Worm (Caenorhabditis elegans) whole organism, L3 larva: ENCODE measurements around the gene T19D12.2.

Experiments
- ceh-28 ChIP-seq: fragments of 150-350 bp; optimal IDR thresholded peaks from 2 replicates; lab custom pipeline; 2014; ENCODE audit warnings: missing biosample characterization, missing genetic modification reagents, missing genetic modification characterization
- ceh-82 ChIP-seq: fragments of 150-350 bp; optimal IDR thresholded peaks from 2 replicates; lab custom pipeline; 2014; ENCODE audit warnings: missing biosample characterization, missing genetic modification characterization
- ceh-9 ChIP-seq: sonication (generic microtip); optimal IDR thresholded peaks from 2 replicates; lab custom pipeline; 2018; ENCODE audit warnings: missing biosample characterization, missing genetic modification characterization
- daf-12 ChIP-seq: fragments of 150-350 bp; optimal IDR thresholded peaks from 2 replicates; lab custom pipeline; 2014; ENCODE audit warnings: missing biosample characterization, missing genetic modification reagents, missing genetic modification characterization
- egl-27 ChIP-seq: sonication (generic microtip); optimal IDR thresholded peaks from 4 replicates; lab custom pipeline; 2017; ENCODE audit warnings: missing biosample characterization, missing genetic modification reagents, missing genetic modification characterization
- egl-5 ChIP-seq: fragments of 150-350 bp; optimal IDR thresholded peaks from 2 replicates; lab custom pipeline; 2017; ENCODE audit warnings: missing biosample characterization, missing genetic modification reagents, missing genetic modification characterization, inconsistent platforms
- elt-2 ChIP-seq: sonication (generic microtip); optimal IDR thresholded peaks from 2 replicates; lab custom pipeline; 2016; ENCODE audit warnings: missing genetic modification reagents, mild to moderate bottlenecking, missing genetic modification characterization, missing compliant biosample characterization
- fos-1 ChIP-seq: fragments of 150-350 bp; optimal IDR thresholded peaks from 2 replicates; lab custom pipeline; 2014; ENCODE audit warnings: missing biosample characterization, missing genetic modification characterization
- jun-1 ChIP-seq: fragments of 150-350 bp; optimal IDR thresholded peaks from 2 replicates; lab custom pipeline; 2014; ENCODE audit warnings: missing biosample characterization, missing genetic modification reagents, missing genetic modification characterization
- lin-15B ChIP-seq: fragments of 150-350 bp; optimal IDR thresholded peaks from 2 replicates; lab custom pipeline; 2014; ENCODE audit warnings: missing biosample characterization, missing genetic modification characterization
- lin-39 ChIP-seq: fragments of 150-350 bp; optimal IDR thresholded peaks from 2 replicates; lab custom pipeline; 2018; ENCODE audit warnings: missing biosample characterization, missing genetic modification reagents, missing genetic modification characterization
- lsy-12 ChIP-seq: sonication (generic microtip); optimal IDR thresholded peaks from 2 replicates; lab custom pipeline; 2016; ENCODE audit warnings: mild to moderate bottlenecking, missing genetic modification characterization, missing compliant biosample characterization
- mdl-1 ChIP-seq: fragments of 150-350 bp; optimal IDR thresholded peaks from 2 replicates; lab custom pipeline; 2014; ENCODE audit warnings: missing biosample characterization, missing genetic modification characterization
- mml-1 ChIP-seq: fragments of 150-350 bp; sonication (generic microtip); optimal IDR thresholded peaks from 3 replicates; lab custom pipeline; 2014; ENCODE audit warnings: missing biosample characterization, missing genetic modification characterization
- nfya-1 ChIP-seq: sonication (generic microtip); optimal IDR thresholded peaks from 2 replicates; lab custom pipeline; 2017; ENCODE audit warnings: missing genetic modification characterization, mild to moderate bottlenecking, missing compliant biosample characterization, antibody characterized with exemption, moderate library complexity; ENCODE audit not compliant: insufficient read depth
- nhr-12 ChIP-seq: fragments of 150-350 bp; optimal IDR thresholded peaks from 2 replicates; lab custom pipeline; 2014; ENCODE audit warnings: missing biosample characterization, missing genetic modification characterization
- nhr-237 ChIP-seq: fragments of 150-350 bp; optimal IDR thresholded peaks from 2 replicates; lab custom pipeline; 2014; ENCODE audit warnings: missing biosample characterization, missing genetic modification characterization
- nhr-25 ChIP-seq: sonication (generic microtip); optimal IDR thresholded peaks from 2 replicates; lab custom pipeline; 2017; ENCODE audit warnings: missing biosample characterization, missing genetic modification characterization
- nhr-28 ChIP-seq: fragments of 150-350 bp; optimal IDR thresholded peaks from 2 replicates; lab custom pipeline; 2014; ENCODE audit warnings: missing biosample characterization, missing genetic modification characterization
- nhr-67 ChIP-seq: fragments of 150-350 bp; optimal IDR thresholded peaks from 2 replicates; lab custom pipeline; 2014; ENCODE audit warnings: missing biosample characterization, missing genetic modification characterization
- nhr-76 ChIP-seq: fragments of 150-350 bp; sonication (generic microtip); optimal IDR thresholded peaks from 5 replicates; lab custom pipeline; 2014; ENCODE audit warnings: missing biosample characterization, missing genetic modification characterization
- pha-4 ChIP-seq: fragments of 150-350 bp; optimal IDR thresholded peaks from 2 replicates; lab custom pipeline; 2014; ENCODE audit warnings: missing biosample characterization, missing genetic modification reagents, missing genetic modification characterization
- pqm-1 ChIP-seq: fragments of 150-350 bp; optimal IDR thresholded peaks from 2 replicates; lab custom pipeline; 2017; ENCODE audit warnings: missing biosample characterization, missing genetic modification characterization, inconsistent platforms
- sea-2 ChIP-seq: fragments of 150-350 bp; sonication (generic microtip); optimal IDR thresholded peaks from 4 replicates; lab custom pipeline; 2014; ENCODE audit warnings: missing biosample characterization, missing genetic modification reagents, missing genetic modification characterization
- snpc-4 ChIP-seq: fragments of 150-350 bp; optimal IDR thresholded peaks from 2 replicates; lab custom pipeline; 2014; ENCODE audit warnings: missing biosample characterization, missing genetic modification characterization
- unc-62 ChIP-seq: fragments of 150-350 bp; sonication (generic microtip); optimal IDR thresholded peaks from 4 replicates; lab custom pipeline; 2014; ENCODE audit warnings: missing biosample characterization, missing genetic modification reagents, missing genetic modification characterization
- zag-1 ChIP-seq: fragments of 150-350 bp; optimal IDR thresholded peaks from 2 replicates; lab custom pipeline; 2014; ENCODE audit warnings: missing biosample characterization, missing genetic modification characterization
- ztf-11 ChIP-seq: fragments of 150-350 bp; optimal IDR thresholded peaks from 2 replicates; lab custom pipeline; 2014; ENCODE audit warnings: missing biosample characterization, missing genetic modification characterization
- ztf-4 ChIP-seq: fragments of 150-350 bp; optimal IDR thresholded peaks from 2 replicates; lab custom pipeline; 2014; ENCODE audit warnings: missing biosample characterization, missing genetic modification characterization

T19D12.2 gene

DNA sequence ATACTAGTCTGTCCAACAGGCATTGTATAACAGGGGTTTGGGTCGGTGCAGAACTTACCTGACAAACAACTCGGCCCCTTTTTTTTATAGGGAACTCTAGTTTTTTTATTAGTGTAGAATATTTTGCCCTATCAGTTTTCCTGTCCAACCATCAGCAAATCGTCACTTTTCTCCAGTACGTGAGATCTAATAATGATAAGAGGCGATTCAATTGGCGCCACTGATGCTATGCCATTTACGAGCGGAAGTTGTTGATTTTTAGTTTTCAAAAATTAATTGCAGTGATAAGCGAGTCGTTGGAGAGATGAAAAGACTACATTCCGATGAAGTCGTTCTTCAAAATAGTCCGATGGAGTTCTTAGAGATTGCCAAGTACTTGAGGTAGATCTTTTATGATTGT lies 32.7 kb upstream of the T19D12.2 start:
- peak; percentile 58 for TF ChIP-seq elt-2 (tag; lab: Kevin White, UChicago)
- peak; percentile 10 for TF ChIP-seq pqm-1
- no peak for TF ChIP-seq snpc-4 (tag; lab: Kevin White, UChicago)
- TF ChIP-seq ceh-9: no peak
- no peak for TF ChIP-seq fos-1 (tag; lab: Kevin White, UChicago)

DNA sequence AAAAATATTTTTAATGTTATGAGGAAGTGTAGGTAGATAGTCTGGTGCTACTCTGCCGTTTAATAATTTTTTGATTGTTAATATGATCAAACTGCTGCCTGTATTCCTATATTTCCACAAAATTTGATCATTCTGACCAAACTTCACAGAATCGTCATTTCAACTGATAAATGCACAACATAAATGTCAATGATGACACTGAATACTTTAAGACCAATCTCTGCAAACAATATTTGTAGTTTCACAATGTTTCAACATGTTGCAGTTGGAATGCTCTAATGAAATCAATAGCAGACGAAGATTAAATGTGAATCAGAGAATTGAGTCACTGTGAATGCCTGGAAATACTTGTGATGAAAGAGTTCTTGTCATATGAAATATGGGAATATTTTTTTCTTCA lies 31.4 kb upstream of the T19D12.2 start:
- TF ChIP-seq pha-4 (tag; lab: Kevin White, UChicago) (no peak), elt-2 (tag; lab: Kevin White, UChicago) (peak; percentile 14)

DNA sequence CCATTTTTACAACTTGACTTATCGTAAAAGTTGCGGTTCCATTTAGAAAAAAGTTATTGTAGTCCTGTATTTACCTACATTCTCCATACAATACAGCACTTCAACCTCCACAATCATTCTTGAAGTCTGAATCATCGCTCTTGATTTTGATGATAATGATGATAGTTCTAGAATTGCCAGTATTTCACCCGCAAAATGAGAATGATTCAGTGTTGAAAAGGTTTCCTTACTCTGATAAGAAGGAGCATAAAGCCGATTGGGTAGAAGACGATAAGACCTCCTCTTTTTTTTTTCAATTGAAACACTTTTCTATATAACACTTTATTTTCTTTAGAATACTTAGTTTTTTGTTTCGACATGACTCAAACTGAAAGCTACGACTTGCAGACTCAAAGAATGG lies 30.3 kb upstream of the T19D12.2 start, which contains the start of gene T19D12.4:
Gene T19D12.4, plus strand, starts transcription at position 295 of the 400 bp plus-strand sequence.
- TF ChIP-seq pqm-1: peak; percentile 28
- no peak for TF ChIP-seq ztf-11 (tag; lab: Kevin White, UChicago)
- TF ChIP-seq elt-2 (tag; lab: Kevin White, UChicago): peak; percentile 54
- TF ChIP-seq egl-27 (tag; lab: Kevin White, UChicago): no peak

DNA sequence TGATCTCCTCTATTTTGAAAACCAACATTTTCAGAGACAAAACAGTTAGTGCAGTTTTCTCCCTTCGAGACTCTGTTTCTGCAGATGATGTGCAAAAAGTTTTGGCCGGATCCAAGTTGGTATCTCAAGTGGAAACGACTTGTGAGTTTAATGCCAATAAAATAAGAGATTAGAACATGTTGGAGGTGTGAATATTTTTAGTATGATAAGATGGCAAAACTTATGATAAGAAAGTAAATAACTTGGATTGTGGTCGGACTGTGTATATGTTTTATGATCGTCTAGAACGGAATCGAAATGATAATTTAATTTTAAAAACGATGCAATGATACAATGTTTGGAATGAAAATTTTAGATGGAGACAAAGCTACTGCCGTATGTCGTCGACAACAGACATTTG lies 29.1 kb upstream of the T19D12.2 start:
- TF ChIP-seq ceh-9 (no peak), fos-1 (tag; lab: Kevin White, UChicago) (no peak), elt-2 (tag; lab: Kevin White, UChicago) (peak; percentile 54), daf-12 (tag; lab: Kevin White, UChicago) (no peak), ceh-28 (tag; lab: Kevin White, UChicago) (no peak), zag-1 (tag; lab: Kevin White, UChicago) (no peak), ztf-4 (no peak), jun-1 (tag; lab: Kevin White, UChicago) (no peak)

DNA sequence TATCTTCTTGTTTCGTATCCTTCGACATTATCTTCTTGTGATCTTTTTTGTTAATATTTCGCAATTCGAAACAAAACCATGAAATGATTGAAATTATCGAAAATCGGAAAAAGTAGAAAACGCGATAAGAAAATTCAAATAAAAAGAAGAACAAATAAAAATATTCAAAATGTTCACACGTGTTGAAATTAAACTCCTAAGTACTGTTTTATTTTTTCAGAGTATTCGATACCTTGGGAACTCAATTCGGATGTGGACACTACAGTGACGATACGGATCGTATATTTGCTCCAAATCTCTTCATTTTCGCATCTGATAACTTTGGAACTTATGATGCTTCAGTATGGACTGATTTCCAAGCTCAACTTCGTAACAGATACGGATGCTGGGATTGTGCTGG lies 25.0 kb upstream of the T19D12.2 start, which contains the start of gene T19D12.5:
Gene T19D12.5, minus strand, starts transcription at position 101 of the 400 bp plus-strand sequence.
- no peak for TF ChIP-seq nhr-237
- no peak for TF ChIP-seq unc-62 (GFP tag; lab: Kevin White, UChicago)
- no peak for TF ChIP-seq sea-2 (GFP tag; lab: Kevin White, UChicago)
- TF ChIP-seq nhr-25 (tag; lab: Kevin White, UChicago): no peak
- no peak for TF ChIP-seq ceh-28 (tag; lab: Kevin White, UChicago)
- TF ChIP-seq elt-2 (tag; lab: Kevin White, UChicago): no peak
- TF ChIP-seq nhr-67 (tag; lab: Kevin White, UChicago): no peak
- no peak for TF ChIP-seq lin-15B (tag; lab: Kevin White, UChicago)
- no peak for TF ChIP-seq lin-39 (tag; lab: Kevin White, UChicago)
- TF ChIP-seq, all 47 proteins: peak for 0

DNA sequence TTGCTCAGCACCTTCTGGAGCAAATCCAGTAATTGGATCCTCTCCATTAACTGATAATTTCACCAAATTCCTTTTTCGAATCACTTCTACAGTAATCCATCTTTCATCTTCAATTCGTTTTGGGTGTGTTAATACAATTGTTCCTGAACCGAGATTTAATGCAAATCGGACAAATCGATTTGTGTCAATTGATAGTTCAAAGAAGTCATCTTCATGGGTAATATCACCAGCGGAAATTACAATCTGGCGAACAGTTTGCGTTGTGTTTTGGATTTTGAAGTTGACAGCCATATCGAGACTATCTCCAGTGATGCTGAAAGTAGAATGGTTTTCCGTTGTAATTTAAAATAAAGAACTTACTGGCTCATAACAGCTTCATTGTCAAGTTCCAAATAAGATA lies 23.3 kb upstream of the T19D12.2 start:
- no peak for TF ChIP-seq mdl-1
- no peak for TF ChIP-seq nfya-1 (tag; lab: Kevin White, UChicago)

DNA sequence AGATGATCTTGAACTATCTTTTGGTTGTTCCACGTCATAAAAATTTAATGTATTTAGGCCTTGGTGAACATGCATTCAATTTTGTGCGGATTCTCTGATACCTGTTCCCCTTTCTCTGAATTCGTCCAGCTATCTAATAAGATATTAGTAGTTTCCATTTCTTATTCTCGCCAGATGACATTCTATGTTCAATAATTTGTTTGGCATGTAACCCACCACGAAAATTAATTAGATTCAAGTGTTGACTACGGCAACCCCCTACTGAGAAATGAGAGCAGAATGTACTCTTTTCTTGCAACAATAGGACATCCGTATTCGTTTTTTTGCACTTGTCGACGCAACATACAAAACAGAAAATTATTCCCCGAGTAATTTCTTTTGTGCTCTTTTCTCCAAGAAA lies 19.0 kb upstream of the T19D12.2 start:
- TF ChIP-seq lsy-12 (tag; lab: Kevin White, UChicago) (no peak), pqm-1 (no peak), ceh-82 (tag; lab: Kevin White, UChicago) (no peak), nhr-76 (tag; lab: Kevin White, UChicago) (no peak), ceh-28 (tag; lab: Kevin White, UChicago) (no peak), mml-1 (tag; lab: Kevin White, UChicago) (no peak), zag-1 (tag; lab: Kevin White, UChicago) (no peak), nfya-1 (tag; lab: Kevin White, UChicago) (no peak), nhr-28 (tag; lab: Kevin White, UChicago) (no peak)

DNA sequence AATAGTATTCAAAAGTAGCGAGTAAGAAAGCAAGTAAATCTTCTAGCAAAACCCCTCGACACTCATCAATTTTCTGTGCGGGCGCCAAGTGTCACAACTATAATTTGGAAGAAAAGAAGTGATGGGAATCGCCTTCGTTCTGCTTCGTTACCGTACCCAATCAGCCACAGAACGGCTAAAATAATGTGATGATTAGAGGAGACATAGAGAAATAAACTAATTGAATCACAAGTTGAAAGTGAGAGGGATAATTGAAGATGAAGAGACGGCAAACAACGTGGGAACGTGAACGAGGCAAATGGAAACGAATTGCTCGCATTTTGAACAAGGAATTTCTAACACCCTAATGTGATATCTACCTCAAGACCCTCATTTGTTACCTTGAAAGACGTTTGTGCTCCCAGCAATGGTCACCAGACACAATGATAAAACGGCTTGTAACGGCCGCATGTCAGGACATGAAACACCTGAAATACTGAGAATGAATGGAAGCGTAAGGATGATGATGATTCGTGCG lies 18.4 kb upstream of the T19D12.2 start, which contains the start of gene T19D12.6:
Gene T19D12.6, minus strand, starts transcription at position 467 of the 517 bp plus-strand sequence.
- TF ChIP-seq egl-5 (tag; lab: Kevin White, UChicago) (peak; percentile 66), nfya-1 (tag; lab: Kevin White, UChicago) (no peak), lin-39 (tag; lab: Kevin White, UChicago) (peak; percentile 20), nhr-12 (tag; lab: Kevin White, UChicago) (no peak)
